Worm (Caenorhabditis elegans) whole organism, L4/young adult: ENCODE measurements around the gene ccdc-149.

Experiments used
- W03F9.2 ChIP-seq: fragments of 150-350 bp; optimal IDR thresholded peaks from 2 replicates; lab custom pipeline; 2014; ENCODE audit warnings: missing biosample characterization, missing genetic modification characterization
- him-1 ChIP-seq: sonication (generic microtip); optimal IDR thresholded peaks from 2 replicates; lab custom pipeline; 2016; ENCODE audit warnings: missing genotype, missing genetic modification reagents, missing genetic modification characterization, missing compliant biosample characterization

- TF ChIP-seq W03F9.2 (tag; lab: Kevin White, UChicago) = no peak
- no peak for TF ChIP-seq him-1 (tag; lab: Kevin White, UChicago)
Observed at ce11 chrX:11560076-11560475, 48.8 kb upstream of the ccdc-149 start.
